Fruit fly (Drosophila melanogaster) whole organism, embryonic: Measurements from ENCODE around the gene RfC3.
A peak's percentile ranks its signal among the peaks of the same experiment; 100 is the strongest.

Experiments
- ATbp ChIP-seq: fragments of 200-800 bp; sonication (Bioruptor generic); optimal IDR thresholded peaks from 2 replicates; lab custom pipeline; 2017; ENCODE audit warnings: missing biosample characterization, mild to moderate bottlenecking, missing genetic modification characterization, missing genetic modification reagents
- Blimp-1 ChIP-seq: fragments of 200-800 bp; sonication (Bioruptor generic); optimal IDR thresholded peaks from 3 replicates; lab custom pipeline; 2018; ENCODE audit warnings: missing biosample characterization, missing genetic modification characterization, mild to moderate bottlenecking, moderate library complexity, missing genetic modification reagents
- CG10979 ChIP-seq: fragments of 200-800 bp; sonication (Bioruptor generic); optimal IDR thresholded peaks from 2 replicates; lab custom pipeline; 2018; ENCODE audit warnings: missing biosample characterization, mild to moderate bottlenecking, missing genetic modification characterization, moderate library complexity
- CG11456 ChIP-seq: fragments of 200-800 bp; sonication (Bioruptor generic); IDR thresholded peaks from 3 replicates; pipeline ENCODE4 v1.3.6; 2022; ENCODE audit warnings: missing biosample characterization, missing genetic modification characterization
- CG13424 ChIP-seq: fragments of 200-800 bp; sonication (Bioruptor generic); optimal IDR thresholded peaks from 2 replicates; lab custom pipeline; 2019; ENCODE audit warnings: missing biosample characterization, mild to moderate bottlenecking, missing genetic modification characterization, moderate library complexity
- CG14050 ChIP-seq: fragments of 200-800 bp; sonication (Bioruptor generic); IDR thresholded peaks from 3 replicates; pipeline ENCODE4 v1.3.6; 2022; ENCODE audit warnings: missing biosample characterization, missing genetic modification characterization
- CG15514 ChIP-seq: fragments of 200-800 bp; sonication (Bioruptor generic); optimal IDR thresholded peaks from 3 replicates; lab custom pipeline; 2017; ENCODE audit warnings: missing biosample characterization, missing genetic modification characterization, mild to moderate bottlenecking, moderate library complexity, missing genetic modification reagents
- CG2712 ChIP-seq: fragments of 200-800 bp; optimal IDR thresholded peaks from 3 replicates; lab custom pipeline; 2019; ENCODE audit warnings: missing biosample characterization, mild to moderate bottlenecking, missing genetic modification characterization, moderate library complexity
- CG2875 ChIP-seq: fragments of 200-800 bp; sonication (Bioruptor generic); optimal IDR thresholded peaks from 2 replicates; lab custom pipeline; 2017; ENCODE audit warnings: missing biosample characterization, mild to moderate bottlenecking, missing genetic modification characterization, missing genetic modification reagents
- CG2889 ChIP-seq: fragments of 200-800 bp; sonication (Bioruptor generic); IDR thresholded peaks from 3 replicates; pipeline ENCODE4 v1.3.6; 2022; ENCODE audit warnings: missing biosample characterization, missing genetic modification characterization
- CG32767 ChIP-seq: fragments of 200-800 bp; sonication (Bioruptor generic); IDR thresholded peaks from 2 replicates; pipeline ENCODE4 v1.3.6; 2022; ENCODE audit warnings: missing biosample characterization, missing genetic modification characterization
- CG42726 ChIP-seq: fragments of 200-800 bp; sonication (Bioruptor generic); IDR thresholded peaks from 2 replicates; pipeline ENCODE4 v1.3.6; 2022; ENCODE audit warnings: missing biosample characterization, missing genetic modification characterization; ENCODE audit not compliant: partially characterized antibody
- CG4424 ChIP-seq: fragments of 200-800 bp; sonication (Bioruptor generic); optimal IDR thresholded peaks from 3 replicates; lab custom pipeline; 2016; ENCODE audit warnings: missing biosample characterization, missing genetic modification characterization
- CG4707 ChIP-seq: fragments of 200-800 bp; sonication (Bioruptor generic); optimal IDR thresholded peaks from 2 replicates; lab custom pipeline; 2018; ENCODE audit warnings: missing biosample characterization, mild to moderate bottlenecking, missing genetic modification characterization, moderate library complexity
- CG6765 ChIP-seq: fragments of 200-800 bp; sonication (Bioruptor generic); optimal IDR thresholded peaks from 3 replicates; lab custom pipeline; 2017; ENCODE audit warnings: missing biosample characterization, mild to moderate bottlenecking, missing genetic modification characterization
- CG8478 ChIP-seq: fragments of >200 bp; optimal IDR thresholded peaks from 2 replicates; lab custom pipeline; 2018
- CHES-1-like ChIP-seq: fragments of 200-800 bp; sonication (Bioruptor generic); optimal IDR thresholded peaks from 2 replicates; lab custom pipeline; 2016; ENCODE audit warnings: missing biosample characterization, missing genetic modification characterization
- D19A ChIP-seq: fragments of 200-800 bp; optimal IDR thresholded peaks from 3 replicates; lab custom pipeline; 2019; ENCODE audit warnings: missing biosample characterization, mild to moderate bottlenecking, missing genetic modification characterization, moderate library complexity
- Dll ChIP-seq: fragments of 200-800 bp; sonication (Bioruptor generic); IDR thresholded peaks from 4 replicates; pipeline ENCODE4 v1.3.6; 2022; ENCODE audit warnings: missing biosample characterization, missing genetic modification characterization; ENCODE audit not compliant: partially characterized antibody
- Fer2 ChIP-seq: fragments of 200-800 bp; sonication (Bioruptor generic); optimal IDR thresholded peaks from 2 replicates; lab custom pipeline; 2018; ENCODE audit warnings: missing biosample characterization, mild to moderate bottlenecking, missing genetic modification characterization, moderate library complexity
- HLH3B ChIP-seq: fragments of 200-800 bp; sonication (Bioruptor generic); IDR thresholded peaks from 2 replicates; pipeline ENCODE4 v1.3.6; 2022; ENCODE audit warnings: missing biosample characterization, missing genetic modification characterization
- Hey ChIP-seq: fragments of 200-800 bp; sonication (Bioruptor generic); optimal IDR thresholded peaks from 3 replicates; lab custom pipeline; 2018; ENCODE audit warnings: missing biosample characterization, mild to moderate bottlenecking, missing genetic modification characterization
- Hmx ChIP-seq: fragments of 200-800 bp; sonication (Bioruptor generic); optimal IDR thresholded peaks from 2 replicates; lab custom pipeline; 2016; ENCODE audit warnings: missing biosample characterization, missing genetic modification characterization
- Mes4 ChIP-seq: fragments of 200-800 bp; sonication (Bioruptor generic); optimal IDR thresholded peaks from 2 replicates; lab custom pipeline; 2016; ENCODE audit warnings: missing biosample characterization, missing genetic modification characterization
- Myb ChIP-seq: fragments of 200-800 bp; sonication (Bioruptor generic); optimal IDR thresholded peaks from 2 replicates; lab custom pipeline; 2016; ENCODE audit warnings: missing biosample characterization, missing genetic modification characterization
- NC2α ChIP-seq: fragments of 200-800 bp; sonication (Bioruptor generic); optimal IDR thresholded peaks from 2 replicates; lab custom pipeline; 2016; ENCODE audit warnings: missing biosample characterization, missing genetic modification characterization
- NC2β ChIP-seq: fragments of 200-800 bp; sonication (Bioruptor generic); optimal IDR thresholded peaks from 2 replicates; lab custom pipeline; 2016; ENCODE audit warnings: missing biosample characterization, missing genetic modification characterization
- Nf-YB ChIP-seq: fragments of 200-800 bp; sonication (Bioruptor generic); optimal IDR thresholded peaks from 3 replicates; lab custom pipeline; 2019; ENCODE audit warnings: missing biosample characterization, mild to moderate bottlenecking, missing genetic modification characterization, moderate library complexity
- Optix ChIP-seq: fragments of 200-800 bp; sonication (Bioruptor generic); IDR thresholded peaks from 3 replicates; pipeline ENCODE4 v1.3.6; 2022; ENCODE audit warnings: missing biosample characterization, missing genetic modification characterization
- danr ChIP-seq: fragments of 200-800 bp; sonication (Bioruptor generic); IDR thresholded peaks from 2 replicates; pipeline ENCODE4 v1.3.6; 2022; ENCODE audit warnings: missing biosample characterization, missing genetic modification characterization
- gem ChIP-seq: fragments of 200-800 bp; sonication (Bioruptor generic); optimal IDR thresholded peaks from 2 replicates; lab custom pipeline; 2019; ENCODE audit warnings: missing biosample characterization, mild to moderate bottlenecking, missing genetic modification characterization, moderate library complexity
- grn ChIP-seq: fragments of 200-800 bp; sonication (Bioruptor generic); optimal IDR thresholded peaks from 3 replicates; lab custom pipeline; 2017; ENCODE audit warnings: missing biosample characterization, missing genetic modification characterization
- jing ChIP-seq: fragments of 200-800 bp; sonication (Bioruptor generic); optimal IDR thresholded peaks from 2 replicates; lab custom pipeline; 2018; ENCODE audit warnings: missing biosample characterization, mild to moderate bottlenecking, missing genetic modification characterization
- kah ChIP-seq: fragments of 200-800 bp; sonication (Bioruptor generic); optimal IDR thresholded peaks from 2 replicates; lab custom pipeline; 2018; ENCODE audit warnings: missing biosample characterization, mild to moderate bottlenecking, missing genetic modification characterization
- klu ChIP-seq: fragments of 200-800 bp; sonication (Bioruptor generic); IDR thresholded peaks from 2 replicates; pipeline ENCODE4 v1.3.6; 2022; ENCODE audit warnings: missing biosample characterization, missing genetic modification characterization
- nerfin-2 ChIP-seq: fragments of 200-800 bp; sonication (Bioruptor generic); IDR thresholded peaks from 2 replicates; pipeline ENCODE4 v1.3.6; 2022; ENCODE audit warnings: missing biosample characterization, missing genetic modification characterization; ENCODE audit not compliant: partially characterized antibody
- nom ChIP-seq: fragments of 200-800 bp; sonication (Bioruptor generic); optimal IDR thresholded peaks from 2 replicates; lab custom pipeline; 2017; ENCODE audit warnings: missing biosample characterization, missing genetic modification characterization, mild to moderate bottlenecking, moderate library complexity, missing genetic modification reagents
- phol ChIP-seq: fragments of 200-800 bp; sonication (Bioruptor generic); optimal IDR thresholded peaks from 3 replicates; lab custom pipeline; 2018; ENCODE audit warnings: missing biosample characterization, mild to moderate bottlenecking, missing genetic modification characterization, moderate library complexity
- pnt ChIP-seq: fragments of 200-800 bp; sonication (Bioruptor generic); optimal IDR thresholded peaks from 3 replicates; lab custom pipeline; 2016; ENCODE audit warnings: missing biosample characterization, missing genetic modification characterization
- ro ChIP-seq: fragments of 200-800 bp; sonication (Bioruptor generic); IDR thresholded peaks from 2 replicates; pipeline ENCODE4 v1.3.6; 2022; ENCODE audit warnings: missing biosample characterization, missing genetic modification characterization
- salm ChIP-seq: fragments of 200-800 bp; sonication (Bioruptor generic); optimal IDR thresholded peaks from 2 replicates; lab custom pipeline; 2018; ENCODE audit warnings: missing biosample characterization, mild to moderate bottlenecking, missing genetic modification characterization
- seq ChIP-seq: fragments of 200-800 bp; sonication (Bioruptor generic); IDR thresholded peaks from 2 replicates; pipeline ENCODE4 v1.3.6; 2022; ENCODE audit warnings: missing biosample characterization, missing genetic modification characterization
- slou ChIP-seq: fragments of 200-800 bp; sonication (Bioruptor generic); optimal IDR thresholded peaks from 3 replicates; lab custom pipeline; 2016; ENCODE audit warnings: missing biosample characterization, missing genetic modification characterization
- sna ChIP-seq: fragments of 200-800 bp; sonication (Bioruptor generic); IDR thresholded peaks from 2 replicates; pipeline ENCODE4 v1.3.6; 2022; ENCODE audit warnings: missing biosample characterization, missing genetic modification characterization; ENCODE audit not compliant: partially characterized antibody
- so ChIP-seq: fragments of 200-800 bp; sonication (Bioruptor generic); IDR thresholded peaks from 3 replicates; pipeline ENCODE4 v1.3.6; 2022; ENCODE audit warnings: missing biosample characterization, missing genetic modification characterization
- sr ChIP-seq: fragments of 200-800 bp; sonication (Bioruptor generic); IDR thresholded peaks from 3 replicates; pipeline ENCODE4 v1.3.6; 2022; ENCODE audit warnings: missing biosample characterization, missing genetic modification characterization
- tap ChIP-seq: fragments of 200-800 bp; optimal IDR thresholded peaks from 3 replicates; lab custom pipeline; 2019; ENCODE audit warnings: missing biosample characterization, mild to moderate bottlenecking, missing genetic modification characterization, moderate library complexity
- trem ChIP-seq: fragments of 200-800 bp; optimal IDR thresholded peaks from 3 replicates; lab custom pipeline; 2019; ENCODE audit warnings: missing biosample characterization, mild to moderate bottlenecking, missing genetic modification characterization, moderate library complexity
- unc-4 ChIP-seq: fragments of 200-800 bp; sonication (Bioruptor generic); IDR thresholded peaks from 2 replicates; pipeline ENCODE4 v1.3.6; 2022; ENCODE audit warnings: missing biosample characterization, missing genetic modification characterization; ENCODE audit not compliant: partially characterized antibody
- wor ChIP-seq: fragments of 200-800 bp; sonication (Bioruptor generic); IDR thresholded peaks from 2 replicates; pipeline ENCODE4 v1.3.6; 2022; ENCODE audit warnings: missing biosample characterization, missing genetic modification characterization
- yki ChIP-seq: fragments of >200 bp; optimal IDR thresholded peaks from 3 replicates; lab custom pipeline; 2018

The RfC3 gene

DNA sequence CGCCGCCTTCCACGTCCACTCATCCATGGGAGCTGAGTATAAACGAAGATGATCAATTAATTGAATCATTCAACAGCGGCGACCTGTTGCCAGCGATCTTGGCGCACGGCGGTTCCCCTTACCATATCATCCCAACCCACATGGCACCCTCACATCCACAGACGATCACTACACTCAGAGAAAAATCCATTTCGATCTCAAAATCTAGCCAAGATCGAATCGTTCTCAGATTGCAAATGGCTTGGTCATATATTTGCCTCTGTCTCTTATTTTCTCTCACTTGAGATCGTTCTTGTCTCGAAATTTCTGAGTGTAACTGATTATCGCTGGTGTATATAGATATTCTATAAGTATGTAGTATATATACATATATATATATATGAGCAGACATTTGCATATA, 49.4 kb downstream of the RfC3 start (continued):
- TF ChIP-seq D19A (peak; percentile 47), seq (GFP tag; lab: Robert Waterston, UW) (no peak), slou (GFP tag; lab: Kevin White, UChicago) (no peak), CG11456 (peak; percentile 81), Nf-YB (GFP tag; lab: Kevin White, UChicago) (no peak), Hmx (GFP tag; lab: Kevin White, UChicago) (no peak), klu (no peak), CG2712 (tag; lab: Kevin White, UChicago) (peak; percentile 70), Blimp-1 (peak; percentile 59), CG13424 (tag; lab: Kevin White, UChicago) (peak; percentile 67), CG15514 (GFP tag; lab: Kevin White, UChicago) (peak; percentile 60), CG4424 (GFP tag; lab: Kevin White, UChicago) (peak; percentile 27), ro (GFP tag; lab: Robert Waterston, UW) (no peak), NC2β (GFP tag; lab: Kevin White, UChicago) (no peak), Dll (no peak), ATbp (peak; percentile 49), Fer2 (tag; lab: Kevin White, UChicago) (peak; percentile 25), sr (GFP tag; lab: Robert Waterston, UW) (peak; percentile 83), CG2875 (GFP tag; lab: Kevin White, UChicago) (peak; percentile 24), gem (tag; lab: Kevin White, UChicago) (peak; percentile 69), grn (GFP tag; lab: Kevin White, UChicago) (no peak), CG14050 (GFP tag; lab: Robert Waterston, UW) (peak; percentile 45; the same call in 1 of the 3 replicates), unc-4 (GFP tag; lab: Robert Waterston, UW) (no peak), jing (GFP tag; lab: Kevin White, UChicago) (peak; percentile 14), pnt (GFP tag; lab: Kevin White, UChicago) (peak; percentile 16), CG8478 (lab: Kevin White, UChicago) (no peak), kah (GFP tag; lab: Kevin White, UChicago) (peak; percentile 90), CHES-1-like (GFP tag; lab: Kevin White, UChicago) (no peak), phol (tag; lab: Kevin White, UChicago) (peak; percentile 44), danr (GFP tag; lab: Robert Waterston, UW) (no peak), sna (no peak), tap (tag; lab: Kevin White, UChicago) (peak; percentile 71), nom (GFP tag; lab: Kevin White, UChicago) (no peak), Mes4 (no peak), trem (peak; percentile 16), CG10979 (tag; lab: Kevin White, UChicago) (peak; percentile 44), NC2α (GFP tag; lab: Kevin White, UChicago) (no peak), Hey (tag; lab: Kevin White, UChicago) (no peak), CG32767 (GFP tag; lab: Robert Waterston, UW) (no peak), CG42726 (GFP tag; lab: Robert Waterston, UW) (no peak), wor (no peak), CG6765 (GFP tag; lab: Kevin White, UChicago) (peak; percentile 32), Optix (GFP tag; lab: Robert Waterston, UW) (0 out of 3 replicates have a peak, but pooled peaks have one; percentile 46), nerfin-2 (GFP tag; lab: Robert Waterston, UW) (no peak), salm (peak; percentile 11), Myb (GFP tag; lab: Kevin White, UChicago) (peak; percentile 8), yki (lab: Kevin White, UChicago) (no peak), CG4707 (no peak), CG2889 (GFP tag; lab: Robert Waterston, UW) (0 out of 3 replicates have a peak, but pooled peaks have one; percentile 45), so (GFP tag; lab: Robert Waterston, UW) (peak; percentile 51; the same call in 1 of the 3 replicates), HLH3B (GFP tag; lab: Robert Waterston, UW) (peak; percentile 75)
